Fruit fly (Drosophila melanogaster): ENCODE measurements around the gene CG14777.
A peak's percentile ranks its signal among the peaks of the same experiment; 100 is the strongest.

The CG14777 gene

dm6 chrX:1512753-1513226, 46.9 kb downstream of the CG14777 start, which contains the start of gene CG14795 (continued):
- TF ChIP-seq CG11504 (tag; optimal IDR thresholded peaks at IDR 0.05) (peak; percentile 37), BEAF-32 (GFP tag; optimal IDR thresholded peaks at IDR 0.05) (peak; percentile 97), CG15269 (tag; optimal IDR thresholded peaks at IDR 0.05) (peak; percentile 6), NK7.1 (GFP tag; optimal IDR thresholded peaks at IDR 0.05) (no peak), lilli (GFP tag; optimal IDR thresholded peaks at IDR 0.05) (peak; percentile 47), eve (GFP tag; optimal IDR thresholded peaks at IDR 0.05) (no peak), CG31224 (GFP tag; IDR thresholded peaks at IDR 0.05) (no peak), br (optimal IDR thresholded peaks at IDR 0.05) (no peak), lmd (GFP tag; IDR thresholded peaks at IDR 0.05) (no peak; the same call in 1 of the 2 replicates), NC2α (GFP tag; optimal IDR thresholded peaks at IDR 0.05) (no peak), pfk (GFP tag; optimal IDR thresholded peaks at IDR 0.05) (no peak), CG2129 (GFP tag; IDR thresholded peaks at IDR 0.05; ENCODE audit: partially characterized antibody) (peak; percentile 76), bcd (GFP tag; optimal IDR thresholded peaks at IDR 0.05) (peak; percentile 72), HLH54F (GFP tag; optimal IDR thresholded peaks at IDR 0.05) (peak; percentile 36), CG13123 (GFP tag; optimal IDR thresholded peaks at IDR 0.05) (no peak), Ets65A (GFP tag) (peak; percentile 94), tgo (GFP tag; IDR thresholded peaks at IDR 0.05) (no peak), ind (GFP tag; optimal IDR thresholded peaks at IDR 0.05) (no peak), Sin3A (optimal IDR thresholded peaks at IDR 0.05) (peak; percentile 75), TFAM (GFP tag; optimal IDR thresholded peaks at IDR 0.05) (no peak), unpg (GFP tag; optimal IDR thresholded peaks at IDR 0.05) (no peak), bab2 (GFP tag; optimal IDR thresholded peaks at IDR 0.05) (no peak), MTF-1 (GFP tag; optimal IDR thresholded peaks at IDR 0.05; ENCODE audit: borderline replicate concordance) (no peak), insv (GFP tag; optimal IDR thresholded peaks at IDR 0.05) (peak in 1 of 2 experiments; percentile 45), E2f1 (GFP tag; IDR thresholded peaks at IDR 0.05) (no peak), ewg (GFP tag; optimal IDR thresholded peaks at IDR 0.05) (peak; percentile 45), CG12391 (tag; optimal IDR thresholded peaks at IDR 0.05) (peak; percentile 23), CG5245 (GFP tag; optimal IDR thresholded peaks at IDR 0.05) (no peak), dan (GFP tag; IDR thresholded peaks at IDR 0.05) (no peak), Nf-YC (tag; optimal IDR thresholded peaks at IDR 0.05) (peak; percentile 58), Dip2 (GFP tag; IDR thresholded peaks at IDR 0.05) (no peak), CG18599 (GFP tag; optimal IDR thresholded peaks at IDR 0.05) (no peak), CG6272 (GFP tag; IDR thresholded peaks at IDR 0.05) (peak; percentile 33; the same call in 1 of the 2 replicates), CG1603 (tag; optimal IDR thresholded peaks at IDR 0.05) (peak; percentile 89), corto (GFP tag; optimal IDR thresholded peaks at IDR 0.05) (no peak), CG14965 (GFP tag; optimal IDR thresholded peaks at IDR 0.05; ENCODE audit: borderline replicate concordance) (no peak), E2f2 (GFP tag; IDR thresholded peaks at IDR 0.05) (peak; percentile 92), BtbVII (GFP tag; optimal IDR thresholded peaks at IDR 0.05) (no peak), CG12219 (GFP tag; optimal IDR thresholded peaks at IDR 0.05) (no peak), CG17568 (GFP tag; optimal IDR thresholded peaks at IDR 0.05) (no peak), pzg (GFP tag; optimal IDR thresholded peaks at IDR 0.05) (peak; percentile 99), CG10274 (GFP tag; optimal IDR thresholded peaks at IDR 0.05) (no peak), sna (GFP tag; IDR thresholded peaks at IDR 0.05; ENCODE audit: partially characterized antibody) (peak; percentile 89), crc (GFP tag; optimal IDR thresholded peaks at IDR 0.05) (no peak), org-1 (GFP tag; optimal IDR thresholded peaks at IDR 0.05) (no peak), prd (optimal IDR thresholded peaks at IDR 0.05) (no peak), prd (GFP tag; IDR thresholded peaks at IDR 0.05) (peak; percentile 5; the same call in 1 of the 3 replicates), CHES-1-like (GFP tag; optimal IDR thresholded peaks at IDR 0.05) (peak; percentile 75), CG18476 (GFP tag; optimal IDR thresholded peaks at IDR 0.05) (no peak), lab (GFP tag; optimal IDR thresholded peaks at IDR 0.05) (peak; percentile 24), CG3995 (GFP tag; optimal IDR thresholded peaks at IDR 0.05) (peak; percentile 38), CG14441 (GFP tag; IDR thresholded peaks at IDR 0.05) (no peak)

Measured in whole organism, embryonic.